Worm (Caenorhabditis elegans) whole organism, early embryonic: ENCODE data around the gene cic-1.

Source experiments
- B0310.2 ChIP-seq: sonication (generic microtip); optimal IDR thresholded peaks from 2 replicates; lab custom pipeline; 2016; ENCODE audit warnings: mild to moderate bottlenecking, missing genetic modification characterization, missing compliant biosample characterization
- F13C5.2 ChIP-seq: sonication (generic microtip); optimal IDR thresholded peaks from 2 replicates; lab custom pipeline; 2017; ENCODE audit warnings: mild to moderate bottlenecking, missing genetic modification characterization, inconsistent platforms, missing compliant biosample characterization
- aly-1 ChIP-seq: sonication (generic microtip); optimal IDR thresholded peaks from 2 replicates; lab custom pipeline; 2016; ENCODE audit warnings: missing genetic modification characterization, missing compliant biosample characterization
- ama-1 ChIP-seq: fragments of 150-350 bp; optimal IDR thresholded peaks from 2 replicates; lab custom pipeline; 2014
- ceh-13 ChIP-seq: fragments of 200-800 bp; sonication (Bioruptor generic); optimal IDR thresholded peaks from 2 replicates; lab custom pipeline; 2018; ENCODE audit warnings: mild to moderate bottlenecking, missing genetic modification characterization, missing compliant biosample characterization
- ceh-36 ChIP-seq: sonication (generic microtip); optimal IDR thresholded peaks from 2 replicates; lab custom pipeline; 2016; ENCODE audit warnings: missing genetic modification characterization, inconsistent platforms, missing compliant biosample characterization
- ets-7 ChIP-seq: sonication (generic microtip); optimal IDR thresholded peaks from 2 replicates; lab custom pipeline; 2016; ENCODE audit warnings: missing genotype, missing genetic modification characterization, missing compliant biosample characterization
- flt-1 ChIP-seq: fragments of 200-800 bp; sonication (Bioruptor generic); IDR thresholded peaks from 2 replicates; pipeline ENCODE4 v1.3.6; 2022; ENCODE audit warnings: missing genetic modification characterization, missing compliant biosample characterization
- hmbx-1 ChIP-seq: sonication (generic microtip); optimal IDR thresholded peaks from 2 replicates; lab custom pipeline; 2016; ENCODE audit warnings: mild to moderate bottlenecking, missing genetic modification characterization, missing compliant biosample characterization
- hmg-4 ChIP-seq: fragments of 200-800 bp; sonication (Bioruptor generic); optimal IDR thresholded peaks from 2 replicates; lab custom pipeline; 2018; ENCODE audit warnings: mild to moderate bottlenecking, missing genetic modification characterization, missing compliant biosample characterization
- hnd-1 ChIP-seq: sonication (generic microtip); optimal IDR thresholded peaks from 2 replicates; lab custom pipeline; 2016; ENCODE audit warnings: missing genetic modification characterization, missing compliant biosample characterization
- pes-1 ChIP-seq: fragments of 200-800 bp; sonication (Bioruptor generic); IDR thresholded peaks from 2 replicates; pipeline ENCODE4 v1.3.6; 2022; ENCODE audit warnings: missing genetic modification reagents, missing genetic modification characterization, missing compliant biosample characterization
- scrt-1 ChIP-seq: fragments of 200-800 bp; sonication (Bioruptor generic); IDR thresholded peaks from 2 replicates; pipeline ENCODE4 v1.3.6; 2022; ENCODE audit warnings: missing genetic modification characterization, missing compliant biosample characterization
- sea-1 ChIP-seq: fragments of 200-800 bp; sonication (Bioruptor generic); conservative IDR thresholded peaks from 2 replicates; pipeline ENCODE4 v1.3.6; 2022; ENCODE audit warnings: missing genetic modification characterization, missing compliant biosample characterization
- tbx-11 ChIP-seq: fragments of 200-800 bp; sonication (Bioruptor generic); IDR thresholded peaks from 2 replicates; pipeline ENCODE4 v1.3.6; 2022; ENCODE audit warnings: missing genetic modification characterization, missing compliant biosample characterization
- tbx-37 ChIP-seq: fragments of 200-800 bp; sonication (Bioruptor generic); conservative IDR thresholded peaks from 2 replicates; pipeline ENCODE4 v1.3.6; 2022; ENCODE audit warnings: missing genetic modification reagents, missing genetic modification characterization, missing compliant biosample characterization
- tra-4 ChIP-seq: sonication (generic microtip); optimal IDR thresholded peaks from 2 replicates; lab custom pipeline; 2017; ENCODE audit warnings: missing genetic modification characterization, missing compliant biosample characterization

cic-1 gene

ce11 chrIII:2423638-2424037 is 22.6 kb upstream of the cic-1 start:
- no peak for TF ChIP-seq scrt-1

- TF ChIP-seq tra-4 (tag; lab: Kevin White, UChicago), result no peak
- TF ChIP-seq tbx-37, result no peak
- TF ChIP-seq pes-1 (GFP tag; lab: Robert Waterston, UW), result no peak
- no peak for TF ChIP-seq sea-1 (GFP tag; lab: Robert Waterston, UW)
- TF ChIP-seq B0310.2, result no peak
- TF ChIP-seq aly-1 (tag; lab: Kevin White, UChicago), result no peak
- no peak for TF ChIP-seq ets-7 (tag; lab: Kevin White, UChicago)
- no peak for TF ChIP-seq F13C5.2
- TF ChIP-seq hmbx-1 (tag; lab: Kevin White, UChicago), result no peak
- TF ChIP-seq ama-1 (lab: Kevin White, UChicago), result no peak
- no peak for TF ChIP-seq flt-1 (GFP tag; lab: Robert Waterston, UW)
- TF ChIP-seq ceh-36, result no peak
- no peak for TF ChIP-seq ceh-13 (GFP tag; lab: Kevin White, UChicago)
- TF ChIP-seq hmg-4 (GFP tag; lab: Kevin White, UChicago), result no peak
Measured at ce11 chrIII:2421226-2421625, 20.2 kb upstream of the cic-1 start.

DNA sequence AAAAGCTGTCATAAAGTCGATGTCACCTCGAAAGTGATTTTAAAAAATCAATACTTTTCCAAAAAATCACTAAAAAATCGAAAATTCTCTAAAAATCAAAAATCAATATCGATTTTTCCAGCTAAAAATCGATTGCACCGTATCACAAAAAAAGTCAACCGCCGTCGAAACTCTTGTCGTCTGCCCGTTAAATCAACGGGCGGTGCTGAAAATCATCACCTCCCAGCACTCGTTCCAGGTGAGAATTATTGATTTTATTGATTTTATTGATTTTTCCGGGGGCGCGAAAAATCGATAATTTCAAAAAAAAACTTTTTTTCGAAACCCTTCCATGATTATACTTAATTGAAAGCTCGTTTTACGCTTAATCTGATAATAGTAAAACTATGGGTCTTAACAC is 18.5 kb upstream of the cic-1 start:
- TF ChIP-seq tbx-37, result no peak
- no peak for TF ChIP-seq ama-1 (lab: Kevin White, UChicago)
- no peak for TF ChIP-seq pes-1 (GFP tag; lab: Robert Waterston, UW)
- no peak for TF ChIP-seq scrt-1
- TF ChIP-seq sea-1 (GFP tag; lab: Robert Waterston, UW), result no peak
- no peak for TF ChIP-seq ceh-13 (GFP tag; lab: Kevin White, UChicago)
- TF ChIP-seq tra-4 (tag; lab: Kevin White, UChicago), result no peak
- no peak for TF ChIP-seq hmbx-1 (tag; lab: Kevin White, UChicago)
- TF ChIP-seq hmg-4 (GFP tag; lab: Kevin White, UChicago), result no peak
- no peak for TF ChIP-seq tbx-11 (GFP tag; lab: Robert Waterston, UW)
- no peak for TF ChIP-seq aly-1 (tag; lab: Kevin White, UChicago)
- no peak for TF ChIP-seq B0310.2
- TF ChIP-seq F13C5.2, result no peak
- TF ChIP-seq ets-7 (tag; lab: Kevin White, UChicago), result no peak
- TF ChIP-seq ceh-36, result no peak
- TF ChIP-seq flt-1 (GFP tag; lab: Robert Waterston, UW), result no peak
- TF ChIP-seq hnd-1 (tag; lab: Kevin White, UChicago), result no peak

DNA sequence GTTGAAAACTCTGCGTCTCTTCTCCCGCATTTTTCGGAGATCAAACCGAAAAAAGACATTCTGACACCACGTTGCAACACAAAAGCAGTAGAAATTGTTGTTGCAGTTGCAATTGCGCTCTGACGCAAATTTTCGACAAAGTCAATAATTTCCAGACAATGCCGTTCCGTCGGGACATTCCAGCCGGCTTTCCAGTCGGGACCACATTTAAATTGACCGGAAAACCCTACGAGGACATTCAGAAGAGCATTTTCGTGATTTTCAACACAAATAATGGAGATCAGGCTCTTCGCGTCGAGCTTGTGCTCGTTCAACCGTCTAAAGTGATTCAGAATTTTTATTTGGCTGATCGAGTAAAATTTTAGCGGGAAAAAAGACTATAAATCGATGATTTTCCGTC is 18.0 kb upstream of the cic-1 start:
- TF ChIP-seq pes-1 (GFP tag; lab: Robert Waterston, UW) (no peak), aly-1 (tag; lab: Kevin White, UChicago) (no peak), hnd-1 (tag; lab: Kevin White, UChicago) (no peak), ceh-13 (GFP tag; lab: Kevin White, UChicago) (no peak), scrt-1 (no peak), hmg-4 (GFP tag; lab: Kevin White, UChicago) (no peak), hmbx-1 (tag; lab: Kevin White, UChicago) (no peak), sea-1 (GFP tag; lab: Robert Waterston, UW) (no peak), tra-4 (tag; lab: Kevin White, UChicago) (no peak), ets-7 (tag; lab: Kevin White, UChicago) (no peak)

- TF ChIP-seq ama-1 (lab: Kevin White, UChicago) (no peak), tra-4 (tag; lab: Kevin White, UChicago) (no peak), F13C5.2 (peak; percentile 45), hnd-1 (tag; lab: Kevin White, UChicago) (no peak), flt-1 (GFP tag; lab: Robert Waterston, UW) (0 out of 2 replicates have a peak, but pooled peaks have one; percentile 19), sea-1 (GFP tag; lab: Robert Waterston, UW) (no peak)
Measured at ce11 chrIII:2418159-2418658, 17.2 kb upstream of the cic-1 start, which contains the start of the genes W04B5.5 and W04B5.3. Gene W04B5.5, minus strand, starts transcription at chrIII:2418209. Gene W04B5.3, plus strand, starts transcription at chrIII:2418514.

DNA sequence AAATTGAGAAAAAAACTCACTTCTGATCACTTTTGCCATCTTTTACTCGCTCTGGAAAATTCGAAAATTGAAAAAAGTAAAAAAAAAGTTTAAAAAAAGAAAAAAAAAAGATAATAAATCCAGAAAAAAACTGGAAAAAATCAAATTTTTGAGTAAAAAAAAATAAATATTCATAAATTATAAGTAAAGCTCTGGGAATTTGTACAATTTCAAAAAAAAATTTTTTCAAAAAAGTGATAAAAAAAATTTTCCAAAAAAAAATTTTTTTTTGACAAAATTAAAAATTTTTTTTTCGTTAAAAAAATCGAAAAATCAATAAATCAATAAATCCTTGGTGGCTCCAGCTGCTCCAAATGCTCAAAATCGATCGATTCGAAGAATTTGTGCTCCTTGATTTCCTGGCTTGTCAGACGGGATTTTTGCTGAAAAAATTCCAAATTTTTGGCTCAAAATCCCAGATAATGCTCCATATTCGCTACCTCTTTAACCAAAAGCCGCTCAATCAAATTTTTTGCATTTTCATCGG is 10.0 kb upstream of the cic-1 start, which contains the start of gene mrpl-30:
TSS of gene mrpl-30 (minus strand) at position 51 of the 526 bp plus-strand sequence.
- TF ChIP-seq ceh-13 (GFP tag; lab: Kevin White, UChicago) (no peak), F13C5.2 (no peak), ceh-36 (no peak), hnd-1 (tag; lab: Kevin White, UChicago) (no peak), hmbx-1 (tag; lab: Kevin White, UChicago) (no peak), B0310.2 (no peak), flt-1 (GFP tag; lab: Robert Waterston, UW) (no peak), aly-1 (tag; lab: Kevin White, UChicago) (no peak), scrt-1 (no peak), ama-1 (lab: Kevin White, UChicago) (no peak), sea-1 (GFP tag; lab: Robert Waterston, UW) (no peak), hmg-4 (GFP tag; lab: Kevin White, UChicago) (no peak), tbx-11 (GFP tag; lab: Robert Waterston, UW) (no peak), ets-7 (tag; lab: Kevin White, UChicago) (no peak)

DNA sequence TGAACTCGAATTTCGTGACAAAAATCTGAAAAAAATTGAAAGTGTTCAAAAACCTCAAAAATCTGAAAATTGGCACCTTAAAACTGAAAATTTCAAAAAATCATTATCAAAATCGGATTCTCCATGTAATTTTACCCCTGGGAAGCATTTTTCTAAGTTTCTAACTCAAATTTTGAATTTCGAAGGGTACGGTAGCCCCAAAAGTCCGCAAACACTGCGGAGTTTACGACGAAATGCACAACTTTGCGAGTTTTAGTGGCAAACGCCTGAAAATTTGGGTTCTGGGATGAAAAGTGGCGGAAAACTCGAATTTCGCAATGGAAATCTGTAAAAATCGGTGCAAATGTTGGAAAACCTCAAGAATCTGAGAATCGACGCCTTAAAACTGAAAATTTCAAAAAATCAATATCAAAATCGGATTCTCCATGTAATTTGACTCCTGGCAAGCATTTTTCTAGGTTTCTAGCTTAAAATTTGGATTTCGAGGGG is 7.3 kb downstream of the cic-1 start:
- TF ChIP-seq ets-7 (tag; lab: Kevin White, UChicago) (no peak), F13C5.2 (no peak), tbx-37 (no peak), pes-1 (GFP tag; lab: Robert Waterston, UW) (no peak), ama-1 (lab: Kevin White, UChicago) (no peak), scrt-1 (no peak), flt-1 (GFP tag; lab: Robert Waterston, UW) (no peak), hnd-1 (tag; lab: Kevin White, UChicago) (no peak), sea-1 (GFP tag; lab: Robert Waterston, UW) (no peak), ceh-13 (GFP tag; lab: Kevin White, UChicago) (no peak), hmbx-1 (tag; lab: Kevin White, UChicago) (no peak), tra-4 (tag; lab: Kevin White, UChicago) (no peak)
